Fruit fly (Drosophila melanogaster): ENCODE data around the gene Slbp.
A peak's percentile ranks its signal among the peaks of the same experiment; 100 is the strongest.

dm6 chr3R:29112398-29113150, 40.5 kb downstream of the Slbp start, which contains the start of the genes alpha-Man-Ib and Pdhb:
- peak; percentile 75 for TF ChIP-seq HmgZ (tag; optimal IDR thresholded peaks at IDR 0.05)
- TF ChIP-seq CG4617 (GFP tag; optimal IDR thresholded peaks at IDR 0.05; ENCODE audit: borderline replicate concordance), result peak; percentile 90
- TF ChIP-seq CG2199 (GFP tag; IDR thresholded peaks at IDR 0.05), result no peak
- TF ChIP-seq crp (GFP tag; optimal IDR thresholded peaks at IDR 0.05), result peak in 1 of 2 experiments; percentile 47

Data from whole organism, embryonic.